Fruit fly (Drosophila melanogaster) whole organism, embryonic: ENCODE results near the gene CG11374.

Source experiments
- ATbp ChIP-seq: fragments of 200-800 bp; sonication (Bioruptor generic); optimal IDR thresholded peaks from 2 replicates; lab custom pipeline; 2017; ENCODE audit warnings: missing biosample characterization, mild to moderate bottlenecking, missing genetic modification characterization, missing genetic modification reagents
- CG10209 ChIP-seq: fragments of 200-800 bp; sonication (Bioruptor generic); optimal IDR thresholded peaks from 3 replicates; lab custom pipeline; 2017; ENCODE audit warnings: missing biosample characterization, mild to moderate bottlenecking, missing genetic modification characterization, missing genetic modification reagents
- CG12104 ChIP-seq: fragments of 200-800 bp; sonication (Bioruptor generic); optimal IDR thresholded peaks from 3 replicates; lab custom pipeline; 2016; ENCODE audit warnings: missing biosample characterization, missing genetic modification characterization
- CG13424 ChIP-seq: fragments of 200-800 bp; sonication (Bioruptor generic); optimal IDR thresholded peaks from 2 replicates; lab custom pipeline; 2019; ENCODE audit warnings: missing biosample characterization, mild to moderate bottlenecking, missing genetic modification characterization, moderate library complexity
- CG15011 ChIP-seq: fragments of 200-800 bp; sonication (Bioruptor generic); optimal IDR thresholded peaks from 3 replicates; lab custom pipeline; 2018; ENCODE audit warnings: missing biosample characterization, mild to moderate bottlenecking, missing genetic modification characterization
- CG18262 ChIP-seq: fragments of 200-800 bp; optimal IDR thresholded peaks from 3 replicates; lab custom pipeline; 2019; ENCODE audit warnings: missing biosample characterization, mild to moderate bottlenecking, missing genetic modification characterization, moderate library complexity
- CG2678 ChIP-seq: fragments of 200-800 bp; sonication (Bioruptor generic); optimal IDR thresholded peaks from 3 replicates; lab custom pipeline; 2019; ENCODE audit warnings: missing biosample characterization, mild to moderate bottlenecking, missing genetic modification characterization, moderate library complexity
- CG2875 ChIP-seq: fragments of 200-800 bp; sonication (Bioruptor generic); optimal IDR thresholded peaks from 2 replicates; lab custom pipeline; 2017; ENCODE audit warnings: missing biosample characterization, mild to moderate bottlenecking, missing genetic modification characterization, missing genetic modification reagents
- CG31224 ChIP-seq: fragments of 200-800 bp; sonication (Bioruptor generic); IDR thresholded peaks from 2 replicates; pipeline ENCODE4 v1.3.6; 2022; ENCODE audit warnings: missing biosample characterization, missing genetic modification characterization
- CG3281 ChIP-seq: fragments of 200-800 bp; sonication (Bioruptor generic); optimal IDR thresholded peaks from 3 replicates; lab custom pipeline; 2017; ENCODE audit warnings: missing biosample characterization, mild to moderate bottlenecking, missing genetic modification characterization
- CG4424 ChIP-seq: fragments of 200-800 bp; sonication (Bioruptor generic); optimal IDR thresholded peaks from 3 replicates; lab custom pipeline; 2016; ENCODE audit warnings: missing biosample characterization, missing genetic modification characterization
- CG6765 ChIP-seq: fragments of 200-800 bp; sonication (Bioruptor generic); optimal IDR thresholded peaks from 3 replicates; lab custom pipeline; 2017; ENCODE audit warnings: missing biosample characterization, mild to moderate bottlenecking, missing genetic modification characterization
- CG7987 ChIP-seq: fragments of 200-800 bp; sonication (Bioruptor generic); optimal IDR thresholded peaks from 2 replicates; lab custom pipeline; 2018; ENCODE audit warnings: missing biosample characterization, mild to moderate bottlenecking, missing genetic modification characterization, moderate library complexity
- CG8089 ChIP-seq: fragments of 200-800 bp; sonication (Bioruptor generic); optimal IDR thresholded peaks from 3 replicates; lab custom pipeline; 2016; ENCODE audit warnings: missing biosample characterization, missing genetic modification characterization
- CG8359 ChIP-seq: fragments of 200-800 bp; sonication (Bioruptor generic); optimal IDR thresholded peaks from 2 replicates; lab custom pipeline; 2017; ENCODE audit warnings: missing biosample characterization, mild to moderate bottlenecking, missing genetic modification characterization, borderline replicate concordance
- CG8924 ChIP-seq: fragments of 200-800 bp; optimal IDR thresholded peaks from 3 replicates; lab custom pipeline; 2019; ENCODE audit warnings: missing biosample characterization, mild to moderate bottlenecking, missing genetic modification characterization, moderate library complexity
- Camta ChIP-seq: fragments of 200-800 bp; sonication (Bioruptor generic); optimal IDR thresholded peaks from 2 replicates; lab custom pipeline; 2016; ENCODE audit warnings: missing biosample characterization, missing genetic modification characterization
- Deaf1 ChIP-seq: fragments of 200-800 bp; optimal IDR thresholded peaks from 3 replicates; lab custom pipeline; 2019; ENCODE audit warnings: missing biosample characterization, mild to moderate bottlenecking, missing genetic modification characterization, moderate library complexity
- Dek ChIP-seq: fragments of 200-800 bp; sonication (Bioruptor generic); optimal IDR thresholded peaks from 3 replicates; lab custom pipeline; 2019; ENCODE audit warnings: missing biosample characterization, mild to moderate bottlenecking, missing genetic modification characterization, moderate library complexity
- E2f2 ChIP-seq: fragments of 200-800 bp; sonication (Bioruptor generic); IDR thresholded peaks from 2 replicates; pipeline ENCODE4 v1.3.6; 2022; ENCODE audit warnings: missing biosample characterization, missing genetic modification characterization
- Elba2 ChIP-seq: fragments of 200-800 bp; sonication (Bioruptor generic); optimal IDR thresholded peaks from 3 replicates; lab custom pipeline; 2016; ENCODE audit warnings: missing biosample characterization, missing genetic modification characterization
- Ets97D ChIP-seq: fragments of 200-800 bp; sonication (Bioruptor generic); optimal IDR thresholded peaks from 3 replicates; lab custom pipeline; 2016; ENCODE audit warnings: missing biosample characterization, missing genetic modification characterization
- HHEX ChIP-seq: fragments of 200-800 bp; sonication (Bioruptor generic); optimal IDR thresholded peaks from 3 replicates; lab custom pipeline; 2017; ENCODE audit warnings: missing biosample characterization, mild to moderate bottlenecking, missing genetic modification characterization, missing genetic modification reagents
- HLH54F ChIP-seq: fragments of 200-800 bp; sonication (Bioruptor generic); optimal IDR thresholded peaks from 3 replicates; lab custom pipeline; 2016; ENCODE audit warnings: missing biosample characterization, missing genetic modification characterization
- HmgD ChIP-seq: fragments of 200-800 bp; sonication (Bioruptor generic); optimal IDR thresholded peaks from 3 replicates; lab custom pipeline; 2016; ENCODE audit warnings: missing biosample characterization, missing genetic modification characterization
- MTF-1 ChIP-seq: fragments of 200-800 bp; sonication (Bioruptor generic); optimal IDR thresholded peaks from 2 replicates; lab custom pipeline; 2018; ENCODE audit warnings: missing biosample characterization, mild to moderate bottlenecking, missing genetic modification characterization, borderline replicate concordance
- Med ChIP-seq: fragments of 200-800 bp; sonication (Bioruptor generic); peaks from one replicate; lab custom pipeline; 2016; ENCODE audit warnings: missing biosample characterization, missing genetic modification characterization, mild to moderate bottlenecking, inconsistent platforms, moderate library complexity
- PHDP ChIP-seq: fragments of 200-800 bp; sonication (Bioruptor generic); optimal IDR thresholded peaks from 3 replicates; lab custom pipeline; 2018; ENCODE audit warnings: missing biosample characterization, mild to moderate bottlenecking, missing genetic modification characterization, moderate library complexity
- Pdp1 ChIP-seq, 2 experiments: fragments of 200-800 bp; sonication (Bioruptor generic); optimal IDR thresholded peaks; 3 replicates each; lab custom pipeline; 2016; ENCODE audit warnings: missing biosample characterization in 2 of 2, missing genetic modification characterization in 2 of 2, mild to moderate bottlenecking in 1 of 2, moderate library complexity in 1 of 2
- Side ChIP-seq: fragments of 200-800 bp; sonication (Bioruptor generic); optimal IDR thresholded peaks from 2 replicates; lab custom pipeline; 2016; ENCODE audit warnings: missing biosample characterization, missing genetic modification characterization
- Sox102F ChIP-seq: fragments of 200-800 bp; sonication (Bioruptor generic); optimal IDR thresholded peaks from 2 replicates; lab custom pipeline; 2018; ENCODE audit warnings: missing biosample characterization, mild to moderate bottlenecking, missing genetic modification characterization, moderate library complexity
- Spps ChIP-seq: fragments of 200-800 bp; sonication (Bioruptor generic); optimal IDR thresholded peaks from 2 replicates; lab custom pipeline; 2018; ENCODE audit warnings: missing biosample characterization, mild to moderate bottlenecking, missing genetic modification characterization
- Trl ChIP-seq, 3 experiments: fragments of >200 bp in 2 of 3; fragments of 200-800 bp in 1 of 3; sonication (Bioruptor generic) in 1 of 3; optimal IDR thresholded peaks; 2 replicates in 1 of 3; 3 replicates in 2 of 3; lab custom pipeline; 2016 to 2017; ENCODE audit warnings: missing biosample characterization in 1 of 3, missing genetic modification characterization in 1 of 3
- bsh ChIP-seq, 2 experiments: fragments of 200-800 bp; sonication (Bioruptor generic); optimal IDR thresholded peaks; 2 replicates each; lab custom pipeline; 2017 to 2018; ENCODE audit warnings: mild to moderate bottlenecking in 2 of 2, missing biosample characterization in 2 of 2, missing genetic modification characterization in 2 of 2, moderate library complexity in 1 of 2
- cad ChIP-seq: fragments of >200 bp; optimal IDR thresholded peaks from 2 replicates; lab custom pipeline; 2017; ENCODE audit warnings: missing biosample characterization, missing genetic modification characterization
- caup ChIP-seq: fragments of 200-800 bp; sonication (Bioruptor generic); optimal IDR thresholded peaks from 3 replicates; lab custom pipeline; 2017; ENCODE audit warnings: missing biosample characterization, mild to moderate bottlenecking, missing genetic modification characterization, moderate library complexity; ENCODE audit not compliant: severe bottlenecking
- ci ChIP-seq: fragments of 200-800 bp; sonication (Bioruptor generic); IDR thresholded peaks from 3 replicates; pipeline ENCODE4 v1.3.6; 2022; ENCODE audit warnings: missing biosample characterization, missing genetic modification characterization
- dati ChIP-seq: fragments of 200-800 bp; sonication (Bioruptor generic); IDR thresholded peaks from 2 replicates; pipeline ENCODE4 v1.3.6; 2022; ENCODE audit warnings: missing biosample characterization, missing genetic modification characterization
- gsb-n ChIP-seq: fragments of 200-800 bp; sonication (Bioruptor generic); optimal IDR thresholded peaks from 3 replicates; lab custom pipeline; 2018; ENCODE audit warnings: missing biosample characterization, mild to moderate bottlenecking, missing genetic modification characterization
- h ChIP-seq: fragments of >200 bp; optimal IDR thresholded peaks from 2 replicates; lab custom pipeline; 2017
- insv ChIP-seq, 2 experiments: fragments of 200-800 bp; sonication (Bioruptor generic); optimal IDR thresholded peaks; 3 replicates each; lab custom pipeline; 2016 to 2018; ENCODE audit warnings: missing biosample characterization in 2 of 2, missing genetic modification characterization in 2 of 2
- inv ChIP-seq: fragments of 200-800 bp; sonication (Bioruptor generic); IDR thresholded peaks from 2 replicates; pipeline ENCODE4 v1.3.6; 2022; ENCODE audit warnings: missing biosample characterization, missing genetic modification characterization; ENCODE audit not compliant: partially characterized antibody
- kni ChIP-seq: fragments of 200-800 bp; sonication (Bioruptor generic); optimal IDR thresholded peaks from 3 replicates; lab custom pipeline; 2017; ENCODE audit warnings: mild to moderate bottlenecking, missing biosample characterization, missing genetic modification reagents, missing genetic modification characterization
- lilli ChIP-seq: fragments of 200-800 bp; sonication (Bioruptor generic); optimal IDR thresholded peaks from 3 replicates; lab custom pipeline; 2016; ENCODE audit warnings: missing biosample characterization, missing genetic modification characterization
- lov ChIP-seq, 2 experiments: fragments of 200-800 bp in 1 of 2; fragments of >200 bp in 1 of 2; sonication (Bioruptor generic) in 1 of 2; IDR thresholded peaks in 1 of 2; optimal IDR thresholded peaks in 1 of 2; 2 replicates in 1 of 2; 3 replicates in 1 of 2; pipeline versions ENCODE4 v1.3.6 to Lab custom; 2017 to 2022; ENCODE audit warnings: missing biosample characterization in 1 of 2, missing genetic modification characterization in 1 of 2
- oc ChIP-seq: fragments of 200-800 bp; sonication (Bioruptor generic); optimal IDR thresholded peaks from 2 replicates; lab custom pipeline; 2018; ENCODE audit warnings: missing biosample characterization, mild to moderate bottlenecking, missing genetic modification characterization, moderate library complexity
- otp ChIP-seq: fragments of 200-800 bp; sonication (Bioruptor generic); IDR thresholded peaks from 3 replicates; pipeline ENCODE4, ENCODE4 v1.3.6; 2022; ENCODE audit warnings: missing biosample characterization, missing genetic modification characterization
- run ChIP-seq: fragments of 200-800 bp; sonication (Bioruptor generic); optimal IDR thresholded peaks from 3 replicates; lab custom pipeline; 2018; ENCODE audit warnings: missing biosample characterization, mild to moderate bottlenecking, missing genetic modification characterization
- slp2 ChIP-seq: fragments of 200-800 bp; sonication (Bioruptor generic); optimal IDR thresholded peaks from 2 replicates; lab custom pipeline; 2016; ENCODE audit warnings: missing biosample characterization, missing genetic modification characterization

CG11374 gene

DNA sequence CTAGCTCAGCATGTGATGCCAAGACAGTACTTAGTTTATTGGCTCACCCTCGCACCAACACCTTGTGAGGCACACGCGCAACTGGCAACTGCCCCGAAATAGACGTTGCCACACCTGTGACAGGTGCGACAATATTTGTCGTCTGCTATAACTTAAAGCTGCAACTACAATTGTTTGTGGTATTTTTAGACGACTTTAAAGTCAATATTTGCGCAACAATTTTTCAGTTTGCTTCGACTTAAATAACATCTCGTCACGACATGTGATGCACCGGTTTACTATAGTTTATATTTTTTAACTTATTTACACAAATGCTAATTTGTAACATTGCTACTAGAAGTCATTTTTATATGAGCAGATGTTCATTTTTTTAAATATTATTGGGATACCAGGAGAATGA, 5.0 kb downstream of the CG11374 start (continued):
- TF ChIP-seq CG15011 (peak; percentile 28), ci (GFP tag; lab: Robert Waterston, UW) (peak; percentile 58; the same call in 1 of the 3 replicates), bsh (GFP tag; optimal IDR thresholded peaks at IDR 0.05; lab: Kevin White, UChicago) (peak in 1 of 2 experiments; percentile 32), Side (GFP tag; lab: Kevin White, UChicago) (peak; percentile 46), Pdp1 (GFP tag; optimal IDR thresholded peaks at IDR 0.05; lab: Kevin White, UChicago) (peak in 1 of 2 experiments; percentile 42), Spps (tag; lab: Kevin White, UChicago) (peak; percentile 2), CG8924 (peak; percentile 6), Elba2 (no peak), cad (GFP tag; lab: Kevin White, UChicago) (no peak), CG18262 (tag; lab: Kevin White, UChicago) (peak; percentile 11), HmgD (GFP tag; lab: Kevin White, UChicago) (no peak), Trl (optimal IDR thresholded peaks at IDR 0.05; lab: Kevin White, UChicago) (no peak), Trl (GFP tag; optimal IDR thresholded peaks at IDR 0.05; lab: Kevin White, UChicago) (peak; percentile 1), CG12104 (GFP tag; lab: Kevin White, UChicago) (peak; percentile 7), CG31224 (no peak), inv (GFP tag; lab: Robert Waterston, UW) (no peak), CG7987 (GFP tag; lab: Kevin White, UChicago) (peak; percentile 58), MTF-1 (GFP tag; lab: Kevin White, UChicago) (peak; percentile 68), CG8089 (GFP tag; lab: Kevin White, UChicago) (no peak), run (tag; lab: Kevin White, UChicago) (peak; percentile 55), CG3281 (GFP tag; lab: Kevin White, UChicago) (peak; percentile 63), Ets97D (GFP tag; lab: Kevin White, UChicago) (no peak), PHDP (tag; lab: Kevin White, UChicago) (peak; percentile 55), CG4424 (GFP tag; lab: Kevin White, UChicago) (peak; percentile 14), Deaf1 (tag; lab: Kevin White, UChicago) (no peak), Sox102F (GFP tag; lab: Kevin White, UChicago) (peak; percentile 28), h (lab: Kevin White, UChicago) (no peak), slp2 (GFP tag; lab: Kevin White, UChicago) (no peak), oc (tag; lab: Kevin White, UChicago) (no peak), E2f2 (GFP tag; lab: Robert Waterston, UW) (no peak), CG13424 (tag; lab: Kevin White, UChicago) (peak; percentile 25), dati (GFP tag; lab: Robert Waterston, UW) (no peak), HHEX (GFP tag; lab: Kevin White, UChicago) (peak; percentile 58), kni (GFP tag; lab: Kevin White, UChicago) (peak; percentile 4), lov (optimal IDR thresholded peaks at IDR 0.05; lab: Kevin White, UChicago) (no peak), lov (GFP tag; IDR thresholded peaks at IDR 0.05; lab: Robert Waterston, UW) (0 out of 3 replicates have a peak, but pooled peaks have one; percentile 35), Camta (GFP tag; lab: Kevin White, UChicago) (peak; percentile 1), CG8359 (GFP tag; lab: Kevin White, UChicago) (peak; percentile 38), CG10209 (GFP tag; lab: Kevin White, UChicago) (peak; percentile 36), Dek (peak; percentile 12), CG2678 (peak; percentile 63), otp (GFP tag; lab: Robert Waterston, UW) (peak; percentile 10; the same call in 1 of the 3 replicates), Med (GFP tag; lab: Kevin White, UChicago) (peak; percentile 74), lilli (GFP tag; lab: Kevin White, UChicago) (peak; percentile 2), insv (GFP tag; optimal IDR thresholded peaks at IDR 0.05; lab: Kevin White, UChicago) (peak in 1 of 2 experiments; percentile 5), gsb-n (tag; lab: Kevin White, UChicago) (peak; percentile 11), caup (GFP tag; lab: Kevin White, UChicago) (peak; percentile 72), CG2875 (GFP tag; lab: Kevin White, UChicago) (peak; percentile 66), CG6765 (peak; percentile 78), HLH54F (GFP tag; lab: Kevin White, UChicago) (no peak), ATbp (GFP tag; lab: Kevin White, UChicago) (peak; percentile 88)
